Fruit fly (Drosophila melanogaster): Measurements from ENCODE around the gene Fim.
A peak's percentile ranks its signal among the peaks of the same experiment; 100 is the strongest.

Fim gene

DNA sequence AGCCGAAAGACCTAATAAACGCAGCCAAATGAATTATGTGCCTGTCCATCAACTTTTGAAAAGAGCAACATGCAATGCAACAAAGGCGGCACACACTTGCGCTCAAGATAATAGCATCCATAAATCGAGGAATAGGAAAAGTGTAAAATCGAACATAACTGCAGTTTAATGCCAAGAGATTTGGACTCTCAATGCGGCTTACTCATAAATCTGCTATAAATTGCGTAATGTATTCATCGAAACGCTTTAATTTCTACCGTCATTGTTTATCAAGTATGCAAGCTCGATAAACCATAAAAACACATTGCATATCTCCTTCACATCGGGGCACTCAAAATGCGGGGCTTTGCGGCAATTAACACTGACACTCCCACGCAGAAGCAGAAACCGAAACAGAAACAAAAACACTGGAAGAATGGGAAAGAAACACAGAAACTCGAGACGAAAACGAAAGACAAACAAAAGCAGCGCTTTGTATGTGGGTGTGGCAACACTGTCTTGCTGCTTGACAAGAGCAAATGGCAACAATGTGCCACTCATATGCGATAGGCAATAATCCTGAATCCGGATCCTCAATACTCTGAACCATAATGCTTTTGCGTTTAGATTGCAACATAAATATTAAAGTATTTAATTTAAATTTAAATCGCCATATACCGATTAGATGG, 3.7 kb downstream of the Fim start:
- TF ChIP-seq CG10348 (GFP tag; IDR thresholded peaks at IDR 0.05) (no peak), CG14655 (GFP tag; optimal IDR thresholded peaks at IDR 0.05) (peak; percentile 33), Pif1A (GFP tag; optimal IDR thresholded peaks at IDR 0.05) (peak; percentile 31), D1 (tag; optimal IDR thresholded peaks at IDR 0.05) (no peak), CG32121 (GFP tag; IDR thresholded peaks at IDR 0.05) (peak; percentile 79), CG34367 (tag; optimal IDR thresholded peaks at IDR 0.05) (peak; percentile 50), CG4496 (GFP tag; IDR thresholded peaks at IDR 0.05) (peak; percentile 89), CG8159 (tag; optimal IDR thresholded peaks at IDR 0.05) (peak; percentile 27), Pif1B (GFP tag; optimal IDR thresholded peaks at IDR 0.05) (no peak), CG12605 (GFP tag; IDR thresholded peaks at IDR 0.05) (peak; percentile 54; the same call in 1 of the 2 replicates), EcR (GFP tag; optimal IDR thresholded peaks at IDR 0.05) (no peak), Snoo (tag; optimal IDR thresholded peaks at IDR 0.05) (no peak), CG13204 (GFP tag; optimal IDR thresholded peaks at IDR 0.05) (no peak), CG8301 (tag; optimal IDR thresholded peaks at IDR 0.05) (peak; percentile 41), CG9948 (tag; optimal IDR thresholded peaks at IDR 0.05) (peak; percentile 41), CG17806 (tag; optimal IDR thresholded peaks at IDR 0.05) (peak; percentile 40), Ets98B (GFP tag; IDR thresholded peaks at IDR 0.05) (peak; percentile 74), CG15710 (tag; optimal IDR thresholded peaks at IDR 0.05) (peak; percentile 34), gl (tag; optimal IDR thresholded peaks at IDR 0.05) (no peak), fd96Ca (GFP tag; IDR thresholded peaks at IDR 0.05) (peak; percentile 75), rn (GFP tag; IDR thresholded peaks at IDR 0.05) (no peak)

DNA sequence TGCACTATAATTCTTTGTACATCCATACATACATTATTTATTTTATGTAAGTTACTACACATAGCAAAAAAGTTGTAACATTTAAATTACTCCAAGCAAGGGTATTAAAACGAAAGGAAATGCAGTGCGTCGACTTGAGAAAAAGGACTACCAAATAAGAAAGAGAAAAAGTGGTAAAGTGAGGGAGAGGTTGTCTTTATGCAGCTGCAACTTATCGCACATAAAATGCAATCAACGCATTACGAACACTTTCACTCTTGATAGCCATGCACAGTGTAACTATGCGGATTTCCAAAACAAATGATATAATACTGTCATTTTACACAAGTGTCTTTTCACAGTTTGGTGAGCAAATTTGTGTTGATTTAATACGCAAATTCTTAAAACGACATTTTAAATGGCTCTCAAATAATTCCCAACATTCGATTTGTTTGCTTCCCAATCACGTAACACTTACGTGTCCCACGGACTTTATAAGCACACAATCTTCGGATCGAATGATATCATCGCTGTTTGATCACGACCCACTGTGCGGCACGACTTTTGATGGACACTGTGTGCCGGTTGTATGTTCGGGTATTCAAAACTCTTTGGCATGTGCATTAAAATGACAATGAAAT, 4.5 kb downstream of the Fim start:
- peak; percentile 87 for TF ChIP-seq fd96Ca (GFP tag; IDR thresholded peaks at IDR 0.05)
- TF ChIP-seq CG12605 (GFP tag; IDR thresholded peaks at IDR 0.05): peak; percentile 47; the same call in 1 of the 2 replicates
- peak; percentile 57 for TF ChIP-seq CG8159 (tag; optimal IDR thresholded peaks at IDR 0.05)
- TF ChIP-seq CG13204 (GFP tag; optimal IDR thresholded peaks at IDR 0.05): no peak
- TF ChIP-seq CG8301 (tag; optimal IDR thresholded peaks at IDR 0.05): peak; percentile 71
- peak; percentile 80 for TF ChIP-seq CG4496 (GFP tag; IDR thresholded peaks at IDR 0.05)
- peak; percentile 84 for TF ChIP-seq Pif1A (GFP tag; optimal IDR thresholded peaks at IDR 0.05)
- peak; percentile 54 for TF ChIP-seq CG34367 (tag; optimal IDR thresholded peaks at IDR 0.05)
- peak; percentile 62 for TF ChIP-seq CG9948 (tag; optimal IDR thresholded peaks at IDR 0.05)
- peak; percentile 73 for TF ChIP-seq CG14655 (GFP tag; optimal IDR thresholded peaks at IDR 0.05)
- peak; percentile 55 for TF ChIP-seq CG15710 (tag; optimal IDR thresholded peaks at IDR 0.05)
- peak; percentile 82 for TF ChIP-seq Snoo (tag; optimal IDR thresholded peaks at IDR 0.05)
- peak; percentile 25 for TF ChIP-seq Ets98B (GFP tag; IDR thresholded peaks at IDR 0.05)
- peak; percentile 50 for TF ChIP-seq D1 (tag; optimal IDR thresholded peaks at IDR 0.05)
- peak; percentile 52; the same call in 1 of the 2 replicates for TF ChIP-seq rn (GFP tag; IDR thresholded peaks at IDR 0.05)
- TF ChIP-seq Pif1B (GFP tag; optimal IDR thresholded peaks at IDR 0.05): peak; percentile 79
- no peak for TF ChIP-seq EcR (GFP tag; optimal IDR thresholded peaks at IDR 0.05)
- no peak for TF ChIP-seq gl (tag; optimal IDR thresholded peaks at IDR 0.05)
- peak; percentile 74 for TF ChIP-seq CG32121 (GFP tag; IDR thresholded peaks at IDR 0.05)
- TF ChIP-seq CG17806 (tag; optimal IDR thresholded peaks at IDR 0.05): peak; percentile 45
- peak; percentile 39; the same call in 1 of the 2 replicates for TF ChIP-seq CG10348 (GFP tag; IDR thresholded peaks at IDR 0.05)

DNA sequence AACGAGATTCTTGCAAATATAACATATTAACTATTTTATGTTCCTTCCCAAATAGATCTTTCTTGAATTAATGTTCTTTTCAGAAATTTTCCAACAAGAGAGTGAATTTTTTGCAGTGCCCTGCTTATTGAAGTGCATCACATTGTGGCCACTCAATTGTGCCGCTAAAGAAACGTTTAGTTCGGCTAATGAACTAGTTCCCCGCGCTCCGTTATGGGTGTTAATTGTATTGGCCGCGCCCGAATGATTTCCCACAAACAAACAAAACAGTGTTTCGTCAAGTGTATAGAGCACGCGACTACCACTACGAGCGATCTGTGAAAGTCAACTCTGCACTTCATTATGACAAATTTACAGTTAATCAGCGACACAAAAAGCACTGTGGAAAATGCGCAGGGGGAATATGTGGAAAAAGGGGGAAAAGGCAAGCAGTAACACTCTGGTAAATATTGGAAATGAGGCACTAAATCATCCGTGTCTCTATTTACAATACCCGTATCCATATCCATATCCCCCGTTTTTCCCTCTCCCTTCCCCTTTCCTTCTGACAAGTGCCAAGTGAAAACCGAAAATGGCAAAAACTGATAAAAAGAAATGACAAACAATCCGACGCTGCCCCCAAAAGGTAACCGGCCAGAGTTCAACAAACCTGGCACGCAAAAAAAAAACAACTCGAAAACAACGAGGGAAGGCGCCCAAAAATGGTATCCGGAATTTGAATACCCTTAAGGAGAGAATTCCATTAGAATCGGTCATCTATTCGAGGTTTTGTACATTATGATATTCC, 5.3 kb downstream of the Fim start:
- TF ChIP-seq Ets98B (GFP tag; IDR thresholded peaks at IDR 0.05) (peak; percentile 8; the same call in 1 of the 2 replicates), CG12605 (GFP tag; IDR thresholded peaks at IDR 0.05) (no peak), EcR (GFP tag; optimal IDR thresholded peaks at IDR 0.05) (peak; percentile 60)

DNA sequence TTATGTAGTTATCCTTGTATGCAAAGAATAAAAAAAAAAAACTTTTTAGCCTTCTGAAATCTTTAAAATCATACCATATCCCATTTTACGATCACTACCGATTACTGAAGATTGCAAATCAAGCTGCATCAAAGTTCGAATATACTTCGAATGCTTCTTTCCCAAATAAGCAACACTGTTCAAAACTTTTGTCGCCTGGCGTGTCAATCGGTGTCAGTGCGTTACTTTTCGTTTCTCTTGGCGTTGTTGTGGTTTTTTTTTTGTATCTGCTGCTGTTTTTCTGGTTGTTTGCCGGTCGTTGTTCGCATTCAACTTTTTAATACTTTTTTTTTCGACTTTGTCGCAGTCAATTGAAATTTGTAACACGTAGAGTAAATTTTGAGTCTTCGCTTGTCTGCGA, 6.8 kb downstream of the Fim start:
- TF ChIP-seq CG4496 (GFP tag; IDR thresholded peaks at IDR 0.05) (peak; percentile 71), fd96Ca (GFP tag; IDR thresholded peaks at IDR 0.05) (0 out of 3 replicates have a peak, but pooled peaks have one; percentile 17), CG32121 (GFP tag; IDR thresholded peaks at IDR 0.05) (no peak), CG9948 (tag; optimal IDR thresholded peaks at IDR 0.05) (no peak), Ets98B (GFP tag; IDR thresholded peaks at IDR 0.05) (peak; percentile 31; the same call in 1 of the 2 replicates), D1 (tag; optimal IDR thresholded peaks at IDR 0.05) (no peak)

DNA sequence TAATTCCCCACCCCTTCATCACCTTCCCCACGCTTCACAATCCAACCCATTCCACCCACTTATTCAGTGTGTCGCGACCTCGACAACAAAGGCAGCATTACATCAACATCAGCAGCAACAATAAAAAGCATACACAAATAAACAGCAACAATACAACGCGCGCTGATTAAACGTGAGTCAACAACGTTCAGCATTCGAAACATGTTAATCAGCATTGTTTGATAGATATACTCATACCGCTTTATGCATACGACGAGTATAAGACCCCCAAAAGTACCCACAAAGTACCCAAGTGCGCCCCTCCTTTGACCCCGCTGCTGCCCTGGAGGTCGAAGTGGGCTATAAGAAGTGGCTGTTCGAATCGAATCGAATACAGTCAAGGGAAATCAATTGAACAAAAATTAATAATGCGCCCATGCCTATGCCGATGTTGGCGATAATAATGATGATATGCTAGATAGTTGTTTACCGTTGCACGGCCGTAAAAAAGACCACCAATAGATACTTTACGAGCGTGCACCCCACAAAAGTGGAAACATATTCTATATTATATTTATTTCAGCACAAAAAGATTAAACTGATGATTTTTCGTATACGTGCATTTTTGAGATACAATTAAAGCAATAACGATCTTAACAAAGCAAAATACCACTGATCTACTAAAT, 7.4 kb downstream of the Fim start:
- no peak for TF ChIP-seq CG15710 (tag; optimal IDR thresholded peaks at IDR 0.05)
- TF ChIP-seq CG13204 (GFP tag; optimal IDR thresholded peaks at IDR 0.05): no peak

Data from whole organism, pupa.